Worm (Caenorhabditis elegans) whole organism, L4/young adult: ENCODE measurements around the gene F26A1.7.

Source experiments
- W03F9.2 ChIP-seq: fragments of 150-350 bp; optimal IDR thresholded peaks from 2 replicates; lab custom pipeline; 2014; ENCODE audit warnings: missing biosample characterization, missing genetic modification characterization
- dao-5 ChIP-seq: sonication (generic microtip); optimal IDR thresholded peaks from 2 replicates; lab custom pipeline; 2016; ENCODE audit warnings: missing genotype, missing genetic modification characterization, moderate library complexity, missing compliant biosample characterization
- him-1 ChIP-seq: sonication (generic microtip); optimal IDR thresholded peaks from 2 replicates; lab custom pipeline; 2016; ENCODE audit warnings: missing genotype, missing genetic modification reagents, missing genetic modification characterization, missing compliant biosample characterization

ce11 chrIII:4778003-4778402, 41.7 kb downstream of the F26A1.7 start, which contains the start of gene B0393.7:
- TF ChIP-seq dao-5 = no peak
- TF ChIP-seq W03F9.2 (tag; lab: Kevin White, UChicago) = no peak
- TF ChIP-seq him-1 (tag; lab: Kevin White, UChicago) = no peak
